Worm (Caenorhabditis elegans) whole organism, L2 larva: ENCODE data around the gene F44A2.3.
A peak's percentile ranks its signal among the peaks of the same experiment; 100 is the strongest.

ENCODE experiments used
- C34F6.9 ChIP-seq: fragments of 150-350 bp; optimal IDR thresholded peaks from 2 replicates; lab custom pipeline; 2014; ENCODE audit warnings: missing biosample characterization, missing genetic modification characterization
- F13H6.1 ChIP-seq: sonication (generic microtip); optimal IDR thresholded peaks from 2 replicates; lab custom pipeline; 2016; ENCODE audit warnings: missing genetic modification characterization, missing compliant biosample characterization
- R02D3.7 ChIP-seq: fragments of 150-350 bp; optimal IDR thresholded peaks from 2 replicates; lab custom pipeline; 2014; ENCODE audit warnings: missing biosample characterization, missing genetic modification characterization
- Y55F3AM.14 ChIP-seq: fragments of 200-800 bp; sonication (Bioruptor generic); optimal IDR thresholded peaks from 2 replicates; lab custom pipeline; 2018; ENCODE audit warnings: mild to moderate bottlenecking, missing genetic modification characterization, missing compliant biosample characterization
- ZK546.5 ChIP-seq: sonication (generic microtip); optimal IDR thresholded peaks from 2 replicates; lab custom pipeline; 2017; ENCODE audit warnings: missing biosample characterization, missing genetic modification characterization
- alr-1 ChIP-seq: fragments of 150-350 bp; optimal IDR thresholded peaks from 2 replicates; lab custom pipeline; 2014; ENCODE audit warnings: missing biosample characterization, missing genetic modification characterization
- aly-2 ChIP-seq: fragments of 150-350 bp; optimal IDR thresholded peaks from 2 replicates; lab custom pipeline; 2014; ENCODE audit warnings: missing biosample characterization, missing genetic modification characterization
- ama-1 ChIP-seq: fragments of 150-350 bp; optimal IDR thresholded peaks from 2 replicates; lab custom pipeline; 2018; ENCODE audit warnings: inconsistent platforms
- blmp-1 ChIP-seq: sonication (generic microtip); optimal IDR thresholded peaks from 2 replicates; lab custom pipeline; 2017; ENCODE audit warnings: missing genetic modification characterization, mild to moderate bottlenecking, missing compliant biosample characterization, antibody characterized with exemption, moderate library complexity; ENCODE audit not compliant: insufficient read depth
- ceh-16 ChIP-seq: fragments of 150-350 bp; optimal IDR thresholded peaks from 2 replicates; lab custom pipeline; 2014; ENCODE audit warnings: missing biosample characterization, missing genetic modification characterization
- ceh-82 ChIP-seq: fragments of 150-350 bp; optimal IDR thresholded peaks from 2 replicates; lab custom pipeline; 2014; ENCODE audit warnings: missing biosample characterization, missing genetic modification characterization
- crh-2 ChIP-seq: sonication (generic microtip); optimal IDR thresholded peaks from 2 replicates; lab custom pipeline; 2017; ENCODE audit warnings: missing biosample characterization, missing genetic modification characterization
- dmd-4 ChIP-seq: sonication (generic microtip); optimal IDR thresholded peaks from 2 replicates; lab custom pipeline; 2017; ENCODE audit warnings: missing biosample characterization, missing genetic modification characterization
- egl-27 ChIP-seq: sonication (generic microtip); optimal IDR thresholded peaks from 3 replicates; lab custom pipeline; 2017; ENCODE audit warnings: missing biosample characterization, missing genetic modification reagents, missing genetic modification characterization
- elt-1 ChIP-seq: fragments of 150-350 bp; optimal IDR thresholded peaks from 2 replicates; lab custom pipeline; 2014; ENCODE audit warnings: missing biosample characterization, missing genetic modification characterization
- elt-3 ChIP-seq: sonication (generic microtip); optimal IDR thresholded peaks from 2 replicates; lab custom pipeline; 2017; ENCODE audit warnings: missing biosample characterization, missing genetic modification characterization
- fos-1 ChIP-seq: fragments of 150-350 bp; optimal IDR thresholded peaks from 2 replicates; lab custom pipeline; 2014; ENCODE audit warnings: missing biosample characterization, missing genetic modification characterization
- gmeb-1 ChIP-seq: fragments of 150-350 bp; optimal IDR thresholded peaks from 2 replicates; lab custom pipeline; 2014; ENCODE audit warnings: missing biosample characterization, missing genetic modification characterization
- lin-11 ChIP-seq: fragments of 150-350 bp; sonication (generic microtip); optimal IDR thresholded peaks from 2 replicates; lab custom pipeline; 2014; ENCODE audit warnings: missing biosample characterization, missing genetic modification characterization, inconsistent platforms, mixed read lengths
- lin-13 ChIP-seq: fragments of 150-350 bp; optimal IDR thresholded peaks from 2 replicates; lab custom pipeline; 2014; ENCODE audit warnings: missing biosample characterization, missing genetic modification reagents, missing genetic modification characterization
- lin-39 ChIP-seq: fragments of 150-350 bp; optimal IDR thresholded peaks from 2 replicates; lab custom pipeline; 2014; ENCODE audit warnings: missing biosample characterization, missing genetic modification reagents, missing genetic modification characterization
- lsy-2 ChIP-seq, 2 experiments: fragments of 150-350 bp in 1 of 2; sonication (generic microtip) in 1 of 2; optimal IDR thresholded peaks; 2 replicates each; lab custom pipeline; 2014 to 2017; ENCODE audit warnings: missing biosample characterization in 2 of 2, missing genetic modification characterization in 2 of 2
- mab-5 ChIP-seq: fragments of 150-350 bp; optimal IDR thresholded peaks from 2 replicates; lab custom pipeline; 2014; ENCODE audit warnings: missing biosample characterization, missing genetic modification characterization
- mbf-1 ChIP-seq: sonication (generic microtip); optimal IDR thresholded peaks from 2 replicates; lab custom pipeline; 2017; ENCODE audit warnings: missing biosample characterization, missing genetic modification characterization
- mdl-1 ChIP-seq, 2 experiments: fragments of 150-350 bp in 1 of 2; sonication (generic microtip) in 1 of 2; optimal IDR thresholded peaks; 2 replicates each; lab custom pipeline; 2017; ENCODE audit warnings: missing biosample characterization in 2 of 2, missing genetic modification characterization in 2 of 2
- nhr-10 ChIP-seq: sonication (generic microtip); optimal IDR thresholded peaks from 2 replicates; lab custom pipeline; 2017; ENCODE audit warnings: missing biosample characterization, missing genetic modification characterization
- nhr-11 ChIP-seq: fragments of 150-350 bp; optimal IDR thresholded peaks from 2 replicates; lab custom pipeline; 2014; ENCODE audit warnings: missing biosample characterization, missing genetic modification characterization
- nhr-12 ChIP-seq: fragments of 150-350 bp; optimal IDR thresholded peaks from 2 replicates; lab custom pipeline; 2014; ENCODE audit warnings: missing biosample characterization, missing genetic modification characterization
- nhr-129 ChIP-seq: fragments of 150-350 bp; optimal IDR thresholded peaks from 2 replicates; lab custom pipeline; 2014; ENCODE audit warnings: missing biosample characterization, missing genetic modification characterization
- nhr-21 ChIP-seq: fragments of 150-350 bp; optimal IDR thresholded peaks from 2 replicates; lab custom pipeline; 2014; ENCODE audit warnings: missing biosample characterization, missing genetic modification characterization
- nhr-23 ChIP-seq: fragments of 150-350 bp; optimal IDR thresholded peaks from 2 replicates; lab custom pipeline; 2014; ENCODE audit warnings: missing biosample characterization, missing genetic modification reagents, missing genetic modification characterization
- nhr-237 ChIP-seq: fragments of 150-350 bp; optimal IDR thresholded peaks from 2 replicates; lab custom pipeline; 2014; ENCODE audit warnings: missing biosample characterization, missing genetic modification characterization
- nhr-25 ChIP-seq: fragments of 150-350 bp; sonication (generic microtip); optimal IDR thresholded peaks from 3 replicates; lab custom pipeline; 2014; ENCODE audit warnings: missing biosample characterization, missing genetic modification characterization
- nhr-6 ChIP-seq: fragments of 150-350 bp; optimal IDR thresholded peaks from 2 replicates; lab custom pipeline; 2014; ENCODE audit warnings: missing biosample characterization, missing genetic modification characterization
- nhr-77 ChIP-seq: fragments of 150-350 bp; optimal IDR thresholded peaks from 2 replicates; lab custom pipeline; 2014; ENCODE audit warnings: missing biosample characterization, missing genetic modification characterization
- peb-1 ChIP-seq: fragments of 150-350 bp; optimal IDR thresholded peaks from 2 replicates; lab custom pipeline; 2014; ENCODE audit warnings: missing biosample characterization, missing genetic modification characterization
- sem-4 ChIP-seq: fragments of 150-350 bp; optimal IDR thresholded peaks from 2 replicates; lab custom pipeline; 2014; ENCODE audit warnings: missing biosample characterization, missing genetic modification reagents, missing genetic modification characterization
- skn-1 ChIP-seq: sonication (generic microtip); optimal IDR thresholded peaks from 2 replicates; lab custom pipeline; 2017; ENCODE audit warnings: missing biosample characterization, missing genetic modification characterization
- sma-3 ChIP-seq: sonication (generic microtip); optimal IDR thresholded peaks from 2 replicates; lab custom pipeline; 2016; ENCODE audit warnings: missing genetic modification reagents, missing genetic modification characterization, missing compliant biosample characterization
- sma-9 ChIP-seq, 2 experiments: fragments of 150-350 bp in 1 of 2; sonication (generic microtip) in 1 of 2; optimal IDR thresholded peaks; 2 replicates each; lab custom pipeline; 2014 to 2016; ENCODE audit warnings: missing genetic modification characterization in 2 of 2, mild to moderate bottlenecking in 1 of 2, missing biosample characterization in 1 of 2, missing compliant biosample characterization in 1 of 2, missing genetic modification reagents in 1 of 2, moderate library complexity in 1 of 2
- snpc-4 ChIP-seq: fragments of 150-350 bp; optimal IDR thresholded peaks from 2 replicates; lab custom pipeline; 2014; ENCODE audit warnings: missing biosample characterization, missing genetic modification characterization
- unc-39 ChIP-seq: fragments of 150-350 bp; optimal IDR thresholded peaks from 2 replicates; lab custom pipeline; 2014; ENCODE audit warnings: missing biosample characterization, missing genetic modification characterization
- unc-55 ChIP-seq: fragments of 150-350 bp; sonication (generic microtip); optimal IDR thresholded peaks from 3 replicates; lab custom pipeline; 2014; ENCODE audit warnings: missing biosample characterization, missing genetic modification reagents, missing genetic modification characterization
- unc-62 ChIP-seq: fragments of 150-350 bp; optimal IDR thresholded peaks from 2 replicates; lab custom pipeline; 2014; ENCODE audit warnings: missing biosample characterization, missing genetic modification reagents, missing genetic modification characterization
- zag-1 ChIP-seq: fragments of 150-350 bp; optimal IDR thresholded peaks from 2 replicates; lab custom pipeline; 2014; ENCODE audit warnings: missing biosample characterization, missing genetic modification characterization
- ztf-1 ChIP-seq: fragments of 200-800 bp; sonication (Bioruptor generic); conservative IDR thresholded peaks from 2 replicates; pipeline ENCODE4 v1.3.6; 2022; ENCODE audit warnings: missing genetic modification characterization, missing compliant biosample characterization
- ztf-11 ChIP-seq: sonication (generic microtip); optimal IDR thresholded peaks from 2 replicates; lab custom pipeline; 2017; ENCODE audit warnings: missing biosample characterization, missing genetic modification characterization
- ztf-4 ChIP-seq: fragments of 150-350 bp; optimal IDR thresholded peaks from 2 replicates; lab custom pipeline; 2014; ENCODE audit warnings: missing biosample characterization, missing genetic modification characterization

F44A2.3 gene

DNA sequence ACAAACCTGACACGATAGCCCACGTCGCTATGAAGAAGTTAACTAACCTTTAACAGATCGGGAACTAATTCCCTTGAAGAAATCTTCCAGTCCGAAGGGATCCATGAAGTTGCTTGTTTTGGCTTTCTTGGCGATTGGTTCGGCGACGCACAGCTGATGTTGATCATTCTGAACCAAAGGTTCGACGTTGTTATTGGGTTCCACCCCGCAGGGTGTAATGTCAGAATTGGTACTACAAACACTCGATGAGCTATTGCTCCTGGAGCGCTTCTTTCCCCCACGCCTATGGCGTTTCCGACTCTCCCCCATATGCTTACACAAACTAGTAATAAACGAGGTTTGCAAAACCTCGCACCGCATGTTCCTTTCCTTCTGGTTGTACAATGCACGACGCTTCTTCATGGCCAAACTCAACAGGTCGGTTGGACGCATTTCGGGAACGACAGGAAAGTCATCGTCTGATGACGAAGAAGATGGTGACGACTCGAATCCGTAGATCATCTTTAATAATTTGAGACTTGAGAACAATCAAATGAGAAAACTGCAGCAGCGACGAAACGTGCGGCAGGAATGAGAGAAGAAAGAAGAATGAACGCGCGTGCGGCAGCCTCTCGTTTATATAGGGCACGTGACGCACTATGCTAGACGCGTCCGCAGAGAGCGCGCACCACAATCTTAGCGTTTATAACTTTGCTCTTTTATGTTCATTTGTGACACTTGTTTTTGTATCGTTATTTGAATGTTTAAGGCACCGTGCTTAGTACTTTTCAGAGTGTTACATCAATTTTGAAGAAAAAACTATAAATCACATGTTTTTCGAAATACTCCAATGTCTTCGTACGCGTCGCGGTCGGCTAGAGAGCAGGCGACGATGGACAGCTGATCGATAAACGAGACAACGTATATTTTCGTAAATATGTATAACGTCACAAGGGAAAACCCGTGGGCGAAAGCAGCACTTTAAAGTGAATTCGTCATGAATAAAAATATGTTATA, 38.7 kb downstream of the F44A2.3 start, which contains the start of gene tos-1 (continued):
- TF ChIP-seq aly-2 (tag; lab: Kevin White, UChicago) = peak; percentile 43

DNA sequence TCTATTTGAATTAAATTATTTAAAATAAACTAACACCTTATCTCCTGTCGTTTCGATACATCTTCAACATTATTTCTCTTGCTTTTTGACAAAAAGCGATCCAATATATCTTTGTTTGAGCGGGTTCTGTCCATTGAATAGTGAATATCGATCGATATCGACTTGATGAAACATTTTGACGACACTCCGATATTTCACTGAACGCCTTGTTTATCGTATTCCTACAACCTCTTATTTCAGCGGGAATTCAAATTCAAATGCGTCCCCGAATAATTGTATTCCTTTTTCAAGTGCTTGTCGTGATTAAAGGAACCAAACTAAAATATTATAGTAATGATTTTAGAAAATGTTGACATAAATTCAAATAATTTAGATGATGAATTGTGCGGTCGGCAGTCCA, 41.6 kb downstream of the F44A2.3 start, which contains the start of the genes K07B1.7 and try-5:
Gene K07B1.7 (minus strand): TSS at position 159 of the 400 bp plus-strand sequence.
Gene try-5 (plus strand): TSS at position 241 of the 400 bp plus-strand sequence.
- TF ChIP-seq nhr-10 (no peak), ceh-16 (no peak), sma-9 (GFP tag; optimal IDR thresholded peaks at IDR 0.05; lab: Kevin White, UChicago) (peak; percentile 18), sma-9 (tag; optimal IDR thresholded peaks at IDR 0.05; lab: Kevin White, UChicago) (no peak), ZK546.5 (tag; lab: Kevin White, UChicago) (no peak), alr-1 (tag; lab: Kevin White, UChicago) (no peak), nhr-25 (tag; lab: Kevin White, UChicago) (no peak), sem-4 (tag; lab: Kevin White, UChicago) (no peak), elt-1 (tag; lab: Kevin White, UChicago) (no peak), peb-1 (tag; lab: Kevin White, UChicago) (no peak), ceh-82 (tag; lab: Kevin White, UChicago) (no peak), nhr-6 (tag; lab: Kevin White, UChicago) (peak; percentile 29), snpc-4 (tag; lab: Kevin White, UChicago) (no peak), nhr-11 (tag; lab: Kevin White, UChicago) (no peak), mbf-1 (tag; lab: Kevin White, UChicago) (no peak), ztf-11 (tag; lab: Kevin White, UChicago) (no peak), nhr-77 (tag; lab: Kevin White, UChicago) (no peak), F13H6.1 (tag; lab: Kevin White, UChicago) (no peak), blmp-1 (tag; lab: Kevin White, UChicago) (no peak), lin-11 (tag; lab: Kevin White, UChicago) (no peak), ztf-4 (no peak), unc-55 (peak; percentile 94), lsy-2 (tag; optimal IDR thresholded peaks at IDR 0.05; lab: Kevin White, UChicago) (peak in 1 of 2 experiments; percentile 80), unc-62 (GFP tag; lab: Kevin White, UChicago) (no peak), elt-3 (tag; lab: Kevin White, UChicago) (no peak), lin-39 (no peak), aly-2 (tag; lab: Kevin White, UChicago) (no peak), dmd-4 (tag; lab: Kevin White, UChicago) (no peak), egl-27 (tag; lab: Kevin White, UChicago) (peak; percentile 29), ama-1 (lab: Kevin White, UChicago) (peak; percentile 64), zag-1 (tag; lab: Kevin White, UChicago) (no peak), fos-1 (peak; percentile 7), nhr-23 (tag; lab: Kevin White, UChicago) (no peak), skn-1 (tag; lab: Kevin White, UChicago) (no peak), mab-5 (tag; lab: Kevin White, UChicago) (no peak), Y55F3AM.14 (GFP tag; lab: Kevin White, UChicago) (no peak), R02D3.7 (tag; lab: Kevin White, UChicago) (peak; percentile 88), nhr-12 (tag; lab: Kevin White, UChicago) (no peak), lin-13 (GFP tag; lab: Kevin White, UChicago) (peak; percentile 26), C34F6.9 (tag; lab: Kevin White, UChicago) (peak; percentile 83), sma-3 (GFP tag; lab: Kevin White, UChicago) (peak; percentile 36), nhr-129 (peak; percentile 79), nhr-237 (tag; lab: Kevin White, UChicago) (no peak), crh-2 (tag; lab: Kevin White, UChicago) (peak; percentile 53), nhr-21 (tag; lab: Kevin White, UChicago) (peak; percentile 57), gmeb-1 (tag; lab: Kevin White, UChicago) (peak; percentile 95), mdl-1 (tag; optimal IDR thresholded peaks at IDR 0.05; lab: Kevin White, UChicago) (no peak), ztf-1 (no peak), unc-39 (no peak)
- TF ChIP-seq, all 48 proteins: peak for 15
